Worm (Caenorhabditis elegans): Measurements from ENCODE around the gene pph-1.
A peak's percentile ranks its signal among the peaks of the same experiment; 100 is the strongest.

Gene pph-1

DNA sequence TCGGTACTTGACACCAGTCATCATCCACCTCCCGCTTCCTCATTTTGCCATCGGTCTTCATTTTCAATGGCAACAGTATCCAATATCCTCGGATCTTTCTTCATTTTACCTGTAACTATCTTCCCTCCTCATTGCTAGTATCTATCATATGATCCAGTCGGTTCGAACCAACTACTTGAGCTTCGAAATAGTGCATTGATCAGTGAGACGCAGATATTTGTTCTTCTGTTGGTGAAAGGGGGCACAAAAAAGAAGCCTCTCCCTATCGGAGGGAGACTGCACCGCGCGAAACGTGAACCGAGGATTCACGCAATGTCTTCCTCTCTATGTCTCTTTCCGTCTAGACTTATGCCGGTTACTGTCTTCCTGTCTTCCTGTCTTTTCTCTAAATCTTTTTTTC, 11.0 kb upstream of the pph-1 start:
- TF ChIP-seq dmd-4 (tag; optimal IDR thresholded peaks at IDR 0.05) (no peak), sma-9 (GFP tag; optimal IDR thresholded peaks at IDR 0.05) (peak; percentile 21), sma-9 (tag; optimal IDR thresholded peaks at IDR 0.05) (no peak), sem-4 (tag; optimal IDR thresholded peaks at IDR 0.05) (no peak), ztf-1 (GFP tag; conservative IDR thresholded peaks at IDR 0.05) (no peak), nhr-237 (tag; optimal IDR thresholded peaks at IDR 0.05) (no peak), snpc-4 (tag; optimal IDR thresholded peaks at IDR 0.05) (no peak), zag-1 (tag; optimal IDR thresholded peaks at IDR 0.05) (no peak), nhr-25 (tag; optimal IDR thresholded peaks at IDR 0.05) (no peak), nhr-129 (tag; optimal IDR thresholded peaks at IDR 0.05) (peak; percentile 42), lin-39 (tag; optimal IDR thresholded peaks at IDR 0.05) (no peak), C34F6.9 (tag; optimal IDR thresholded peaks at IDR 0.05) (no peak), F13H6.1 (tag; optimal IDR thresholded peaks at IDR 0.05) (peak; percentile 53), mab-5 (tag; optimal IDR thresholded peaks at IDR 0.05) (no peak), unc-55 (GFP tag; optimal IDR thresholded peaks at IDR 0.05) (no peak), nhr-23 (tag; optimal IDR thresholded peaks at IDR 0.05) (no peak), lin-13 (GFP tag; optimal IDR thresholded peaks at IDR 0.05) (no peak), crh-2 (tag; optimal IDR thresholded peaks at IDR 0.05) (no peak), gmeb-1 (tag; optimal IDR thresholded peaks at IDR 0.05) (no peak), elt-1 (tag; optimal IDR thresholded peaks at IDR 0.05) (no peak), unc-62 (GFP tag; optimal IDR thresholded peaks at IDR 0.05) (no peak), nhr-12 (tag; optimal IDR thresholded peaks at IDR 0.05) (no peak), egl-27 (tag; optimal IDR thresholded peaks at IDR 0.05) (no peak), ztf-4 (tag; optimal IDR thresholded peaks at IDR 0.05) (no peak), elt-3 (tag; optimal IDR thresholded peaks at IDR 0.05) (no peak)

DNA sequence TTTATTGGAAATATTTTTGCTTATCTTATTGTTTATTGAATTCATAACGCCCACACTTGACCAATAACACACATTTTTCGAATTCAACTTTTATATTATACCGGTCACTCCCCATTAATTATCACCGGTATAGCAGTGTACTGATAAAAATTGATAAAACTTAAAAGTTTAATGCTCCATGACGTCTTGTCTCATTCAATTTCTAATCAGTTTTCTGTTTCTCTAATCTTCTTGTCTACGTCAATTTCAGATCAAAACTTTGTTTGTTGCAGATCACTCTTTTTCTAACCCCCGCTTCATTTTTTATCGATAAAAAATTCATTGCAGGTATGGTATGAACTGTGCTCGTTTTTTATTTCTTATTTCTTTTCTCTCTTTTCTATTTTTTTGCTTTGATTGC, 8.6 kb upstream of the pph-1 start:
- peak; percentile 47 for TF ChIP-seq crh-2 (tag; optimal IDR thresholded peaks at IDR 0.05)
- TF ChIP-seq egl-27 (tag; optimal IDR thresholded peaks at IDR 0.05), result peak; percentile 23
- peak; percentile 77 for TF ChIP-seq F13H6.1 (tag; optimal IDR thresholded peaks at IDR 0.05)
- no peak for TF ChIP-seq ama-1 (optimal IDR thresholded peaks at IDR 0.05)
- TF ChIP-seq sem-4 (tag; optimal IDR thresholded peaks at IDR 0.05), result no peak
- no peak for TF ChIP-seq mab-5 (tag; optimal IDR thresholded peaks at IDR 0.05)
- peak; percentile 95 for TF ChIP-seq fos-1 (tag; optimal IDR thresholded peaks at IDR 0.05)
- TF ChIP-seq sma-9 (GFP tag; optimal IDR thresholded peaks at IDR 0.05), result peak; percentile 86
- no peak for TF ChIP-seq sma-9 (tag; optimal IDR thresholded peaks at IDR 0.05)
- no peak for TF ChIP-seq peb-1 (tag; optimal IDR thresholded peaks at IDR 0.05)
- no peak for TF ChIP-seq alr-1 (tag; optimal IDR thresholded peaks at IDR 0.05)
- no peak for TF ChIP-seq elt-1 (tag; optimal IDR thresholded peaks at IDR 0.05)
- TF ChIP-seq gmeb-1 (tag; optimal IDR thresholded peaks at IDR 0.05), result peak; percentile 46
- TF ChIP-seq Y55F3AM.14 (GFP tag; optimal IDR thresholded peaks at IDR 0.05), result no peak

DNA sequence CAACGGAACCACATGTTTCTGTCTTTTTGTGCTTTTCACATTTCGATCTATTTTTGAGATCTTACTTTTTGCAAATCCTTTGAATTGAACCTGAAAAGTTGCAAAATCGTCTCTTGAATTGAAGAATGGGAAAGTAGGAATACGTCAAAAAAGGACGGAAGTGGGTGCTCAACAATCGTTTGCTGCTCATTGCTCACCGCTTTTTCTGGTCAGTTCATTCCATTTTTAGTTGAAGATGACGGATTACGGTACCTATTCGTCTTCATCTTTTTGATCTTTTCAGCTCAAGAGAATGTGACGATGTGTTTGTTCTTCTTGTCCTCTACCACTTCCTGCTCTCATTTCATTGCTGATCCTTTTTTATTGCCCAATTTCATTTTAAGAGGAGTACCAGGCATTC, 7.2 kb upstream of the pph-1 start, which contains the start of gene C05A2.4:
Gene C05A2.4, plus strand, starts transcription at position 301 of the 400 bp plus-strand sequence.
- no peak for TF ChIP-seq unc-62 (GFP tag; optimal IDR thresholded peaks at IDR 0.05)
- no peak for TF ChIP-seq lsy-2 (tag; optimal IDR thresholded peaks at IDR 0.05)
- no peak for TF ChIP-seq ztf-1 (GFP tag; conservative IDR thresholded peaks at IDR 0.05)
- no peak for TF ChIP-seq nhr-77 (tag; optimal IDR thresholded peaks at IDR 0.05)
- no peak for TF ChIP-seq nhr-25 (tag; optimal IDR thresholded peaks at IDR 0.05)
- TF ChIP-seq zag-1 (tag; optimal IDR thresholded peaks at IDR 0.05), result no peak
- TF ChIP-seq alr-1 (tag; optimal IDR thresholded peaks at IDR 0.05), result no peak
- TF ChIP-seq ZK546.5 (tag; optimal IDR thresholded peaks at IDR 0.05), result no peak
- TF ChIP-seq unc-55 (GFP tag; optimal IDR thresholded peaks at IDR 0.05), result no peak
- TF ChIP-seq ztf-4 (tag; optimal IDR thresholded peaks at IDR 0.05), result no peak
- no peak for TF ChIP-seq ztf-11 (tag; optimal IDR thresholded peaks at IDR 0.05)
- TF ChIP-seq Y55F3AM.14 (GFP tag; optimal IDR thresholded peaks at IDR 0.05), result no peak
- TF ChIP-seq R02D3.7 (tag; optimal IDR thresholded peaks at IDR 0.05), result no peak
- no peak for TF ChIP-seq aly-2 (tag; optimal IDR thresholded peaks at IDR 0.05)
- TF ChIP-seq nhr-21 (tag; optimal IDR thresholded peaks at IDR 0.05), result no peak
- TF ChIP-seq mdl-1 (tag; optimal IDR thresholded peaks at IDR 0.05), result no peak
- TF ChIP-seq lin-11 (tag; optimal IDR thresholded peaks at IDR 0.05), result no peak

DNA sequence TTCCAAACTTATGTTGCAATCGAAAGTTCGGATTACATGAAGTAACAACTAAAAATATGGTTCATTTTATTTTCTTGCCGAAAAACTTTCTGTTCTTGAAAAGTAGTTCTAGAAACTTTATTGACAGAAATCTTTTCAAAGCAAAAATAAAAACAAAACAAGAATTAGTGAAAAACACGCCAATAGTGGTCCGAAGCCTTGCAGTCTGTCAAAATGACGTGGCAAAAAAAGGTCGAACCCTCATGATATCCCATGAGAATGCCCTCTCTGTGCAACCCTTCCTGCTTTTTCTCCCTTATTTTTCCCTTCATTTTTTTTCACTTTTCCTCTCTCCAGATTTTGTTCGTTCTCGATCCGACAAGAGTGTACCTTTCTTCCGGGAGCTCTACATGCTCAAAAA, 3.2 kb upstream of the pph-1 start:
- TF ChIP-seq crh-2 (tag; optimal IDR thresholded peaks at IDR 0.05) (peak; percentile 63), nhr-23 (tag; optimal IDR thresholded peaks at IDR 0.05) (no peak)
